Worm (Caenorhabditis elegans) whole organism, dauer: ENCODE measurements around the gene osg-1.

ENCODE experiments used
- unc-62 ChIP-seq: sonication (generic microtip); optimal IDR thresholded peaks from 2 replicates; lab custom pipeline; 2017; ENCODE audit warnings: missing biosample characterization, missing genetic modification reagents, missing genetic modification characterization

osg-1 gene

ce11 chrIII:5479493-5480167 lies 7.7 kb upstream of the osg-1 start:
- TF ChIP-seq unc-62, result no peak

DNA sequence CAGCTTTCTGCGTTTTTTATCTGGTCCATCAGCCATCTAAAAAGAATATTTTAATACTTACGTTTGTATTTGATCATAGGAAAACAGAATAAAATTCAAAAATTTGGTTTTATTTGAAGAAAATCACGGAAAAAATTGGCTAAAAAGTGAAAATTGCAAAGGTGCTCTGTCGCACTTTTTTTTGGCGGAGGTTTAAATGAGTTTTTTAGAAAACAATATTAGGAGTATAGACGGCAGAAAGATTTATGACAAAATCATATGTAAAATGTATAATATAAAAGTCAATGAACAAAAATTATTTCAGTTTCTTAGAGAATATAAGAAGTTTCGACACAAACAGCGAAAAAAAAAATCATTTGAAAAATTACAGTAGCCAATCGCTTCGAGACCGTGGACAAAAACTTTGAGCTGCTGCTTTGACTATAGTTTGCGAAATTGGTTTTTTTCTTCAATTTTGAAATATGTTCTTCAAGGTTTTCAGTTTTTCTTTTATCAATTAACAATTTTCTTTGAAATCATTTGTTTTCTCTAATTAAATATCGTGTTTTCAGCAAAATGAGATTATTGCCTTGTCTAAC lies 3.5 kb upstream of the osg-1 start, which contains the start of the genes R02F2.7 and R02F2.4:
R02F2.7 (minus strand) TSS at position 36 of the 578 bp plus-strand sequence.
R02F2.4 (plus strand) TSS at position 552 of the 578 bp plus-strand sequence.
- no peak for TF ChIP-seq unc-62

ce11 chrIII:5486345-5486744 lies 1.0 kb upstream of the osg-1 start:
- TF ChIP-seq unc-62, result no peak

ce11 chrIII:5495168-5495567 lies 7.8 kb downstream of the osg-1 start, which contains the start of gene R02F2.8:
Gene R02F2.8 (minus strand): TSS chrIII:5495268.
- no peak for TF ChIP-seq unc-62

DNA sequence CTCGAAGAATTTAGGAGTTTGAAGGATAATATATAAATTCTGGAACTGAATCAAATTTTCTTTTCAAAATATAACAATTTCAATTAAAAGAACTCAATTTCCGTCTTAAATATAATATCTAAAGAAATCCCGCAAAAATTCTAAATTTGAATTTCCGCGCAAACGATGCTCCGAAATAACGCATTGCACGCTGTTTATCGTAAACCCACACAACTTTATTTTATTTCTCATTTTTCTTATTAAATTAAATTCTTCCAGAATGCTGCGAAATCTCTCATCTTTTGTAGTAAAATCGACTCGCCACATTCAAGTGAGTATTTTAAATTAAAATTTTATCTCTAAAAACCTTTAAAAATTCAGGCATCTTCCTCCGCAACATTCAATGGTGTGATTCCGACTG lies 11.6 kb downstream of the osg-1 start, which contains the start of gene R02F2.9:
R02F2.9 (plus strand) TSS at position 218 of the 400 bp plus-strand sequence.
- no peak for TF ChIP-seq unc-62

DNA sequence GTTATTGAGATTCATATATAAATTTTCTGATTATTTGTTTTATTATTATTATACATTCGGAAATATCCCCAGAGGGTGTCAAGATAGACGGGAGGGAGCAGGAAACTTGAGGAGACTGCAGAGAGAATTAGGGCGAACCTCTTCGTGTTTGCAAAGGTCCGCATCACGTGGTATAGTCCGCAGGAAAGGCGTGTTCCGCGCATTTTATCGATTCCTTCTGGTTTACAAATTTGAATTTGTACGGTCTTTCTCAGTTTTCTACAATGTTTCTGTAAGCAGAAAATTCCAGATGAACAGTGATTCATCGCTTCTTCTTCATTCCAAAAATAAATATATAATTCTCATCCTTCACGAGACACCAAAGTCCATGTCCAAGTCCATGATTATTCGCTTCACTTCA lies 12.6 kb downstream of the osg-1 start:
- TF ChIP-seq unc-62, result no peak

- no peak for TF ChIP-seq unc-62
These were observed 13.4 kb downstream of the osg-1 start for ce11 chrIII:5500732-5501131.

ce11 chrIII:5501358-5502287 lies 14.3 kb downstream of the osg-1 start, which contains the start of gene R02F2.1:
Gene R02F2.1 (plus strand): TSS chrIII:5501885.
- no peak for TF ChIP-seq unc-62

ce11 chrIII:5502915-5503575 lies 15.7 kb downstream of the osg-1 start:
- TF ChIP-seq unc-62, result no peak

ce11 chrIII:5503669-5504068 lies 16.3 kb downstream of the osg-1 start:
- TF ChIP-seq unc-62, result no peak

- TF ChIP-seq unc-62, result no peak
These were observed 16.8 kb downstream of the osg-1 start for ce11 chrIII:5504164-5504563.

DNA sequence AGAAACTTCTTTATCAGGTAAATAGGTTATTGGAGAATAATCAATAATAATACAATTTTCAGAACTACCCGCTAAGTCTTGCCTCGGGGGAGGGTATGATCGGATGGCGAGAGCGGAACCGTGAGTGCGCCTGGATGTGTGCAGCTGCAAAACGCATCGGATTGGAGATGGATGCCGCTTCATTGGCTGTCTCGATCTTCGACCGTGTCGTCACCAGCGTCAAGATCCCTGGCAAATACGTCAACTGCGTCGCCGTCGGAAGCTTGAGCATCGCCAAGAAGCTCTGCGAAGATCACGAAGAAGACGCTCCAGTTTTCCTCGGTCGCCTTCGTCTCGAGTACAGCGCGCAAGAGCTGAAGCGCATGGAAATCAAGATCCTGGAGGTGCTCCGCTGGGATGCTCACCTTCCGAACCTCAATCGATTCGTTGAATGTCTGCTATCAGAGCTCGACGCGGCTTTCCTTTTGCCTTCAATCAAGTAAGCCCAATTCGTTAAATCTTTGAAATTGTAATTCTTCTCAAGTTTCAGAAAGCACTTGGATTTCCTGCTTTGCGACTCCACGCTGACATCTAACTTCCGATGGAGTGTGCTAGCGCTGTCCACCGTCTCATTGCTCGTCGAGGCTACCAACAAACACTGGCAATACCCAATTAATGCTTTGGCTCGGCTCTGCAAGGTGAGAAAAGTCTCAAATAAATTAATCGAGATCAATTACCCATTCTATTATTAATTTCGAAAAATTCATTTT lies 17.5 kb downstream of the osg-1 start:
- no peak for TF ChIP-seq unc-62

- no peak for TF ChIP-seq unc-62
These were observed 18.2 kb downstream of the osg-1 start for ce11 chrIII:5505474-5506022.

DNA sequence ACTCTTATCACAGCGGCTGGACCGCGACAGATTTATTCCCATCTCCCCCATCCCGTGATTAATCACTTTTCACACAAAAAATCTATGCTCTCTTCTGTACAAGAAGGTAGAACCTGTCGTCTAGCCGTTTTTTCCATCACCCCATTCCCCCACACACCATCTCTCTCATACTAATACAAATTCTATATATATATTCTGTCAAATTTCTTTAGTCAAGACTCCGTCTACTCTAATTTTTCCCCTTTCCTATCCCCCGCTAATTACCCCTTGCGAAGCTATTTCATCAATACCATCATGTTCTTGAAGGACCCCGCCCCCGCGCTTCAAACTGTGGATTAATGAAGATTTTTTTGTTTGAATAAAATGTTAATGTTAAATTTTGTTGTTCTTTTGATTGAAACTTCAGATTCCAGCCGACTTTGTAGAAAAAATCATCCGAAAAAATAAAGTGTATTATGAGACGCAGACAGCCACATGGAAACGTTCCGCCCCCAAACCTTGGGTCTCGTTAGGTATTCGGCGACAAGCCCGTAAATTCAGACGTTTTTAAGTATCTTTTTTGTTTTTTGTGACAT lies 18.8 kb downstream of the osg-1 start:
- TF ChIP-seq unc-62, result no peak

ce11 chrIII:5506936-5507335 lies 19.6 kb downstream of the osg-1 start:
- TF ChIP-seq unc-62, result no peak
